Worm (Caenorhabditis elegans): ENCODE measurements around the gene F32G8.3.

ce11 chrV:10581837-10582300, 26.7 kb upstream of the F32G8.3 start, which contains the start of gene T21C9.6:
- TF ChIP-seq D1046.2 (GFP tag; IDR thresholded peaks at IDR 0.05), result no peak
- TF ChIP-seq hlh-30 (tag; optimal IDR thresholded peaks at IDR 0.05; ENCODE audit: insufficient read depth), result no peak
- TF ChIP-seq pqm-1 (tag; optimal IDR thresholded peaks at IDR 0.05), result peak; percentile 75
- no peak for TF ChIP-seq Y5F2A.4 (GFP tag; optimal IDR thresholded peaks at IDR 0.05)
- TF ChIP-seq ama-1 (optimal IDR thresholded peaks at IDR 0.05), result no peak
- TF ChIP-seq nhr-10 (tag; optimal IDR thresholded peaks at IDR 0.05), result no peak
- no peak for TF ChIP-seq ztf-7 (tag; optimal IDR thresholded peaks at IDR 0.05)
- TF ChIP-seq jun-1 (tag; optimal IDR thresholded peaks at IDR 0.05), result no peak
